Fruit fly (Drosophila melanogaster) whole organism, prepupa: ENCODE data around the gene CG32819.
"Not testable (repeated sequence)": the region's sequence is repeated elsewhere in the genome, so short reads cannot be mapped to it uniquely, and the experiment has no call there.

Experiments
- CG10669 ChIP-seq: fragments of 200-800 bp; sonication (Bioruptor generic); optimal IDR thresholded peaks from 3 replicates; lab custom pipeline; 2018; ENCODE audit warnings: missing biosample characterization, mild to moderate bottlenecking, missing genetic modification characterization, moderate library complexity
- CG34406 ChIP-seq: fragments of 200-800 bp; sonication (Bioruptor generic); optimal IDR thresholded peaks from 3 replicates; lab custom pipeline; 2016; ENCODE audit warnings: missing biosample characterization, missing genetic modification characterization
- CG4318 ChIP-seq: fragments of 200-800 bp; sonication (Bioruptor generic); optimal IDR thresholded peaks from 3 replicates; lab custom pipeline; 2017; ENCODE audit warnings: missing biosample characterization, mild to moderate bottlenecking, missing genetic modification characterization
- Gug ChIP-seq: fragments of 200-800 bp; sonication (Bioruptor generic); IDR thresholded peaks from 2 replicates; pipeline ENCODE4 v1.3.6; 2022; ENCODE audit warnings: missing biosample characterization, missing genetic modification characterization
- Hr38 ChIP-seq: sonication (Bioruptor generic); optimal IDR thresholded peaks from 2 replicates; lab custom pipeline; 2016; ENCODE audit warnings: missing biosample characterization, missing genetic modification characterization
- Smox ChIP-seq: fragments of 200-800 bp; sonication (Bioruptor generic); optimal IDR thresholded peaks from 3 replicates; lab custom pipeline; 2016; ENCODE audit warnings: missing biosample characterization, missing genetic modification characterization
- Sox102F ChIP-seq: fragments of 200-800 bp; sonication (Bioruptor generic); optimal IDR thresholded peaks from 2 replicates; lab custom pipeline; 2016; ENCODE audit warnings: missing biosample characterization, mild to moderate bottlenecking, missing genetic modification characterization
- eg ChIP-seq: fragments of 200-800 bp; sonication (Bioruptor generic); IDR thresholded peaks from 3 replicates; pipeline ENCODE4 v1.3.6; 2022; ENCODE audit warnings: missing biosample characterization, missing genetic modification characterization
- esn ChIP-seq: fragments of 200-800 bp; sonication (Bioruptor generic); optimal IDR thresholded peaks from 2 replicates; lab custom pipeline; 2016; ENCODE audit warnings: missing biosample characterization, mild to moderate bottlenecking, missing genetic modification characterization, moderate library complexity
- net ChIP-seq: fragments of 200-800 bp; sonication (Bioruptor generic); optimal IDR thresholded peaks from 3 replicates; lab custom pipeline; 2016; ENCODE audit warnings: missing biosample characterization, missing genetic modification characterization
- pdm3 ChIP-seq: fragments of 200-800 bp; sonication (Bioruptor generic); optimal IDR thresholded peaks from 3 replicates; lab custom pipeline; 2016; ENCODE audit warnings: missing biosample characterization, missing genetic modification characterization
- salr ChIP-seq, 2 experiments: fragments of 200-800 bp; sonication (Bioruptor generic); optimal IDR thresholded peaks; 3 replicates each; lab custom pipeline; 2016 to 2018; ENCODE audit warnings: missing biosample characterization in 2 of 2, missing genetic modification characterization in 2 of 2, mild to moderate bottlenecking in 1 of 2
- spab ChIP-seq: fragments of 200-800 bp; sonication (Bioruptor generic); optimal IDR thresholded peaks from 2 replicates; lab custom pipeline; 2017; ENCODE audit warnings: missing biosample characterization, mild to moderate bottlenecking, missing genetic modification characterization, missing genetic modification reagents
- vri ChIP-seq: fragments of 200-800 bp; sonication (Bioruptor generic); optimal IDR thresholded peaks from 3 replicates; lab custom pipeline; 2016; ENCODE audit warnings: missing biosample characterization, mild to moderate bottlenecking, missing genetic modification characterization

dm6 chrX:21621004-21621403 is at the start of gene CG32819:
- not testable (repeated sequence) for TF ChIP-seq CG4318 (GFP tag; lab: Kevin White, UChicago); esn (GFP tag; lab: Kevin White, UChicago); salr (GFP tag; optimal IDR thresholded peaks at IDR 0.05; lab: Kevin White, UChicago); spab; eg (GFP tag; lab: Robert Waterston, UW); CG10669 (GFP tag; lab: Kevin White, UChicago); Hr38 (GFP tag; lab: Kevin White, UChicago); Sox102F (GFP tag; lab: Kevin White, UChicago); pdm3 (GFP tag; lab: Kevin White, UChicago); vri (GFP tag; lab: Kevin White, UChicago); Gug (GFP tag; lab: Robert Waterston, UW); CG34406; Smox (GFP tag; lab: Kevin White, UChicago); net (GFP tag; lab: Kevin White, UChicago)
